Worm (Caenorhabditis elegans): ENCODE data around the gene cdd-2.

The cdd-2 gene

DNA sequence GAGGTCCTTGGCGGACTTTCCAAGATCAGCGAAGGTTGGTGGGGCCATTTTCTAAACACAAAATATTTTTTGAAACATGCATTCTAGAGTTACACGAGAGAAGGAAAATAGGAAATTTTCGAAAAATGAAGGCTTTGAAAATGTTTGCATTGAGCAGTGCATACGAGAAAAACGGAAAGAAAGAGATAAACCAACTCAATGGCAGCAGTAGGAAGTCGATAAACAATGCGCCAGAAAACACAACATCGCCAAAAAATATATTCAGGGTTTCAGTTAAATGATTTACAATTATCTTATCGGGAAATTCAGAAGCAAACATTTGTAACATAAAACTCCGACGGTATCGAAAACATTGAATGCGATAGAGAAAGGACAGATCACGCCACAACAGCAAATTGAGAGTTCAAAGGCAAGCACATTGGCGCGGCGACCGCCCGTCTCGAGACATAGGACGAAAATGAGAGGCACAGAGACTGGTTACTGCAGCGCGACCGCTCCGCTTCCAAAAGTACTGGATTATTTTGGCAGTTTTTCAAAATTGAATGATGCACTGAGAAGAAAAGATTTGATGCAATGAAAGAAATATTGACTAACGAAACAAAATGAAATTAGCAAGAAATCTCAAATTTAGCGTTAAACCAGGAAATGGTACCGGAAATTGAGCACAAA lies 39.7 kb downstream of the cdd-2 start, which contains the start of the genes vdac-1 and R05G6.5 (continued):
- TF ChIP-seq egrh-3 (GFP tag; IDR thresholded peaks at IDR 0.05): 0 out of 2 replicates have a peak, but pooled peaks have one; percentile 8
- TF ChIP-seq nhr-80 (tag; optimal IDR thresholded peaks at IDR 0.05): peak; percentile 97
- TF ChIP-seq lin-40 (tag; optimal IDR thresholded peaks at IDR 0.05): peak; percentile 68
- peak; percentile 67 for TF ChIP-seq attf-3 (GFP tag; conservative IDR thresholded peaks at IDR 0.05)
- TF ChIP-seq nfyb-1 (GFP tag; IDR thresholded peaks at IDR 0.05): peak; percentile 44; the same call in 1 of the 2 replicates
- peak; percentile 97 for TF ChIP-seq madf-3 (GFP tag; IDR thresholded peaks at IDR 0.05)
- peak; percentile 75 to 78 for TF ChIP-seq let-607 (tag; optimal IDR thresholded peaks at IDR 0.05)
- TF ChIP-seq ztf-6 (GFP tag; IDR thresholded peaks at IDR 0.05): no peak
- no peak for TF ChIP-seq ama-1 (optimal IDR thresholded peaks at IDR 0.05)
- TF ChIP-seq ama-1 (GFP tag; optimal IDR thresholded peaks at IDR 0.05): no peak
- TF ChIP-seq lsy-27 (tag; optimal IDR thresholded peaks at IDR 0.05; ENCODE audit: borderline replicate concordance, insufficient read depth): no peak
- TF ChIP-seq madf-6 (GFP tag; IDR thresholded peaks at IDR 0.05): peak; percentile 45; the same call in 1 of the 2 replicates
- TF ChIP-seq atf-7 (tag; optimal IDR thresholded peaks at IDR 0.05): peak; percentile 44
- TF ChIP-seq tbp1 (GFP tag; optimal IDR thresholded peaks at IDR 0.05): peak; percentile 55
- TF ChIP-seq K12H6.12 (tag; optimal IDR thresholded peaks at IDR 0.05): peak; percentile 51
- TF ChIP-seq ZK185.1 (tag; optimal IDR thresholded peaks at IDR 0.05; ENCODE audit: poor library complexity, severe bottlenecking): no peak
- peak; percentile 54; the same call in 1 of the 2 replicates for TF ChIP-seq K11D2.4 (GFP tag; IDR thresholded peaks at IDR 0.05)
- no peak for TF ChIP-seq F33H1.4 (GFP tag; IDR thresholded peaks at IDR 0.05)
- peak; percentile 75 for TF ChIP-seq B0336.3 (GFP tag; IDR thresholded peaks at IDR 0.05)
- TF ChIP-seq Y53F4B.3 (GFP tag; IDR thresholded peaks at IDR 0.05): no peak
- TF ChIP-seq madf-10 (tag; optimal IDR thresholded peaks at IDR 0.05): peak; percentile 45
- peak; percentile 92 for TF ChIP-seq hmg-1.2 (GFP tag; IDR thresholded peaks at IDR 0.05)
- TF ChIP-seq rec-8 (tag; optimal IDR thresholded peaks at IDR 0.05): no peak
- peak; percentile 87 for TF ChIP-seq ekl-4 (GFP tag; IDR thresholded peaks at IDR 0.05)
- TF ChIP-seq F52B5.7 (tag; optimal IDR thresholded peaks at IDR 0.05): peak; percentile 35
- peak; percentile 65 for TF ChIP-seq somi-1 (GFP tag; optimal IDR thresholded peaks at IDR 0.05)
- TF ChIP-seq hsf-1 (GFP tag; IDR thresholded peaks at IDR 0.05): 0 out of 2 replicates have a peak, but pooled peaks have one; percentile 54
- TF ChIP-seq akir-1 (GFP tag; optimal IDR thresholded peaks at IDR 0.05): no peak
- no peak for TF ChIP-seq unc-130 (GFP tag; optimal IDR thresholded peaks at IDR 0.05)
- peak; percentile 38 for TF ChIP-seq athp-1 (tag; optimal IDR thresholded peaks at IDR 0.05)
- TF ChIP-seq nhr-120 (GFP tag; IDR thresholded peaks at IDR 0.05): no peak
- TF ChIP-seq nhr-179 (tag; optimal IDR thresholded peaks at IDR 0.05): no peak
- peak; percentile 45 for TF ChIP-seq repo-1 (tag; optimal IDR thresholded peaks at IDR 0.05)
- no peak for TF ChIP-seq F57A8.1 (GFP tag; optimal IDR thresholded peaks at IDR 0.05)
- no peak for TF ChIP-seq pha-4 (tag; optimal IDR thresholded peaks at IDR 0.05)
- peak; percentile 76 for TF ChIP-seq Y95B8A.8 (GFP tag; IDR thresholded peaks at IDR 0.05)
- peak; percentile 75 for TF ChIP-seq mcd-1 (GFP tag; IDR thresholded peaks at IDR 0.05)
- peak; percentile 80 for TF ChIP-seq attf-5 (GFP tag; optimal IDR thresholded peaks at IDR 0.05)
- TF ChIP-seq ztf-26 (tag; optimal IDR thresholded peaks at IDR 0.05): peak; percentile 21
- 0 out of 2 replicates have a peak, but pooled peaks have one; percentile 40 for TF ChIP-seq ceh-100 (GFP tag; IDR thresholded peaks at IDR 0.05)
- TF ChIP-seq aptf-3 (GFP tag; IDR thresholded peaks at IDR 0.05): no peak
- peak in 1 of 3 experiments; percentile 73 for TF ChIP-seq lin-35 (GFP tag; optimal IDR thresholded peaks at IDR 0.05)
- TF ChIP-seq dpl-1 (GFP tag; optimal IDR thresholded peaks at IDR 0.05): peak; percentile 16
- TF ChIP-seq ets-4 (GFP tag; optimal IDR thresholded peaks at IDR 0.05): peak; percentile 48
